Fruit fly (Drosophila melanogaster): ENCODE data around the gene Hpf1.

Hpf1 gene

DNA sequence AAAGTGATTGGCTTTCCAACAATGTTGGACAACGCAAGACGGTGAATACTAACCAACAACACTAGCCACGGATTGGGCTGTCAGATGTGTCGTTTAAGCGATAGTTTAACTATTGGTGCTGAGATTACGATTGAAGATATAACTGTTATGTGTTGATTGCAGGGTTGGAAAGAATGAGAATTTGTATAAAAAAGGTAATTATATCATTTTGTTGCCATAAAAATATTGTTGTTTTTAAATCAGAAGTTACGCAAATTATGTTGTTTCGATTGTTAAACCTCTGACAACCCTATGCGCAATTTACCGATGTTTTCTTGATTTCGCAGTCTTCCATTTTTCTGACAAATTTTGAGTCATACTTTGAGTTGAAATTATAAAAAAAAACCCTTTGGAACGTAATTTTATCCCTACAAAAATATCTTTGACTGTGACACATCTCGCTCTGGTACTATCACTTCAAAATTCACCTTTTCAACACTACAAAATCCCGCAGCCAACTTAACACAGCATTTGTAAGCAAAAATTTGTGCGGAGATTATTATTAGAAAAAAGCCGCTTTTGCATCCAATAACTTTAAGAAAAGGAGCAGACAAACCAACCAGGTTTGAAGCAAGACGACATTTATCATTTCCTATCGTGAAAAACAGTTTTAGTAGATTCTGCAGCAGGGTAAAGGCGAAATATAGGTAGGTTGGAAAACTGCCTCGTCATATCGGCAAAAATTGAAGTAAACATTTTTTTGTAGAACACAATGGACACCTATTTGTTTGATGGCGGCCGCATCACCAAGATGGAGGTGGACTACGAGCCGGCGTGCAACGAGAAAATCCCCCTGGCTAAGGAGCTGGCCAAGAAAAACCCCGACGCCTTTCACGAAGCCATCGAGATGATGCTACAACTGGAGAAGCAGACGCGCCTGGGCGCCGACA is 2.4 kb upstream of the Hpf1 start, which contains the start of the genes Hat1 and Rpn5 (continued):
- TF ChIP-seq CG17612 (GFP tag; IDR thresholded peaks at IDR 0.05) (no peak), knrl (GFP tag; IDR thresholded peaks at IDR 0.05; ENCODE audit: partially characterized antibody) (peak; percentile 84), PHDP (tag; optimal IDR thresholded peaks at IDR 0.05) (peak; percentile 66), Opbp (GFP tag; IDR thresholded peaks at IDR 0.05; ENCODE audit: partially characterized antibody) (peak; percentile 98), CG14710 (tag; optimal IDR thresholded peaks at IDR 0.05) (peak; percentile 89), rib (GFP tag; IDR thresholded peaks at IDR 0.05) (0 out of 2 replicates have a peak, but pooled peaks have one; percentile 10), Max (GFP tag; optimal IDR thresholded peaks at IDR 0.05) (peak; percentile 90), ssp (GFP tag; IDR thresholded peaks at IDR 0.05) (peak; percentile 68), toy (GFP tag; IDR thresholded peaks at IDR 0.05) (peak; percentile 36; the same call in 1 of the 2 replicates), Ada2b (GFP tag; IDR thresholded peaks at IDR 0.05) (peak; percentile 56), bbx (GFP tag; IDR thresholded peaks at IDR 0.05; ENCODE audit: partially characterized antibody) (peak; percentile 65), CG18011 (GFP tag; optimal IDR thresholded peaks at IDR 0.05) (peak; percentile 69), CG12942 (GFP tag; optimal IDR thresholded peaks at IDR 0.05) (peak; percentile 88), CG10209 (GFP tag; optimal IDR thresholded peaks at IDR 0.05) (peak; percentile 77), CG11398 (GFP tag; optimal IDR thresholded peaks at IDR 0.05) (peak; percentile 77), CG11695 (GFP tag; IDR thresholded peaks at IDR 0.05) (peak; percentile 44; the same call in 1 of the 3 replicates), dimm (GFP tag; IDR thresholded peaks at IDR 0.05) (no peak), CG11085 (GFP tag; IDR thresholded peaks at IDR 0.05) (peak; percentile 46; the same call in 1 of the 2 replicates), jing (GFP tag; optimal IDR thresholded peaks at IDR 0.05) (peak; percentile 65), CG12219 (GFP tag; optimal IDR thresholded peaks at IDR 0.05) (no peak), tll (GFP tag; optimal IDR thresholded peaks at IDR 0.05) (peak; percentile 59 to 78), CG4820 (GFP tag; optimal IDR thresholded peaks at IDR 0.05) (peak; percentile 85), Gsc (GFP tag; IDR thresholded peaks at IDR 0.05) (0 out of 2 replicates have a peak, but pooled peaks have one; percentile 7), Blimp-1 (GFP tag; optimal IDR thresholded peaks at IDR 0.05) (peak; percentile 56), aop (GFP tag; IDR thresholded peaks at IDR 0.05) (no peak), CG4707 (GFP tag; optimal IDR thresholded peaks at IDR 0.05) (no peak), sim (GFP tag; IDR thresholded peaks at IDR 0.05) (no peak), Hey (tag; optimal IDR thresholded peaks at IDR 0.05) (peak; percentile 21), odd (GFP tag; optimal IDR thresholded peaks at IDR 0.05) (peak; percentile 44), CG13123 (GFP tag; optimal IDR thresholded peaks at IDR 0.05) (peak; percentile 68), Optix (GFP tag; IDR thresholded peaks at IDR 0.05) (no peak), slp2 (GFP tag; optimal IDR thresholded peaks at IDR 0.05) (peak; percentile 87), pum (GFP tag; optimal IDR thresholded peaks at IDR 0.05) (peak; percentile 93), tup (GFP tag; optimal IDR thresholded peaks at IDR 0.05) (peak; percentile 56), nerfin-2 (GFP tag; IDR thresholded peaks at IDR 0.05; ENCODE audit: partially characterized antibody) (peak; percentile 68), stc (GFP tag; IDR thresholded peaks at IDR 0.05) (0 out of 2 replicates have a peak, but pooled peaks have one; percentile 31), CG30020 (tag; optimal IDR thresholded peaks at IDR 0.05) (peak; percentile 42), sisA (GFP tag; IDR thresholded peaks at IDR 0.05) (peak; percentile 78), Trl (optimal IDR thresholded peaks at IDR 0.05) (no peak), Trl (GFP tag; optimal IDR thresholded peaks at IDR 0.05) (peak; percentile 93), Camta (GFP tag; optimal IDR thresholded peaks at IDR 0.05) (peak; percentile 90), CG2202 (tag; optimal IDR thresholded peaks at IDR 0.05) (peak; percentile 46), CG2678 (tag; optimal IDR thresholded peaks at IDR 0.05) (peak; percentile 80), CG2712 (tag; optimal IDR thresholded peaks at IDR 0.05) (peak; percentile 82), CG13894 (tag; optimal IDR thresholded peaks at IDR 0.05) (no peak), CG33213 (GFP tag; optimal IDR thresholded peaks at IDR 0.05) (peak; percentile 76), disco-r (GFP tag; optimal IDR thresholded peaks at IDR 0.05) (peak; percentile 92), CG12744 (GFP tag; optimal IDR thresholded peaks at IDR 0.05) (peak; percentile 81)

Measured in whole organism, embryonic.